Worm (Caenorhabditis elegans) whole organism, L4/young adult: ENCODE data around the gene kcnl-4.

Source experiments
- W03F9.2 ChIP-seq: fragments of 150-350 bp; optimal IDR thresholded peaks from 2 replicates; lab custom pipeline; 2014; ENCODE audit warnings: missing biosample characterization, missing genetic modification characterization
- dao-5 ChIP-seq: sonication (generic microtip); optimal IDR thresholded peaks from 2 replicates; lab custom pipeline; 2016; ENCODE audit warnings: missing genotype, missing genetic modification characterization, moderate library complexity, missing compliant biosample characterization
- him-1 ChIP-seq: sonication (generic microtip); optimal IDR thresholded peaks from 2 replicates; lab custom pipeline; 2016; ENCODE audit warnings: missing genotype, missing genetic modification reagents, missing genetic modification characterization, missing compliant biosample characterization

Gene kcnl-4

DNA sequence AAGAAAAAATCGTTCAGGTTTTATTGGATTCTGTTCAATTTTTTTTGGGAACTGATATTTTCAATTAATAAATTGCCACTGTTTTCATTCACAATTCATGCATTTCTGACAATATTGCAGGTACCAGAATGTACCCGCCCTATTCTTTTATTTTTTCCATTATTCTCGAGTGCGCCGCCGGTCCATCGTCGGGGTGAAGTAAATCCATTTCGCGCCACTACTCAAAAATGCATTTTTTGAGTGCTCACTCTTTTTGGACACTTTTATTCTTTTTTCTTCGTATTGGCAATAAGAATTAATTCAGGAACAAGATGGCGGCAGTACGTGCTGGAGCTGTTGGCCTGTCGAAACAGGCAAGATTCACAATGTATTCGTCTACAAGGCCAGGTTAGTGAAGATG, at the start of gene kcnl-4:
kcnl-4 (plus strand) TSS at position 301 of the 400 bp plus-strand sequence.
- TF ChIP-seq him-1 (tag; lab: Kevin White, UChicago) (no peak), W03F9.2 (no peak), dao-5 (tag; lab: Kevin White, UChicago) (no peak)

- TF ChIP-seq dao-5 (tag; lab: Kevin White, UChicago) (no peak), W03F9.2 (no peak), him-1 (tag; lab: Kevin White, UChicago) (no peak)
These were observed 49.5 kb upstream of the kcnl-4 start, which contains the start of gene R02D5.7 for ce11 chrV:14481401-14481800. TSS of gene R02D5.7 (minus strand) at chrV:14481501.

- no peak for TF ChIP-seq W03F9.2
- no peak for TF ChIP-seq him-1 (tag; lab: Kevin White, UChicago)
- no peak for TF ChIP-seq dao-5 (tag; lab: Kevin White, UChicago)
These were observed 48.9 kb upstream of the kcnl-4 start, which contains the start of gene R02D5.10 for ce11 chrV:14481987-14482386. TSS of gene R02D5.10 (plus strand) at chrV:14482287.

ce11 chrV:14482728-14483210, 48.1 kb upstream of the kcnl-4 start, which contains the start of gene R02D5.3:
TSS of gene R02D5.3 (plus strand) at chrV:14483160.
- TF ChIP-seq him-1 (tag; lab: Kevin White, UChicago) = no peak
- TF ChIP-seq dao-5 (tag; lab: Kevin White, UChicago) = no peak
- no peak for TF ChIP-seq W03F9.2

- TF ChIP-seq W03F9.2 = no peak
- TF ChIP-seq dao-5 (tag; lab: Kevin White, UChicago) = no peak
- TF ChIP-seq him-1 (tag; lab: Kevin White, UChicago) = no peak
These were observed 46.3 kb upstream of the kcnl-4 start, which contains the start of gene R02D5.4 for ce11 chrV:14484582-14484981. TSS of gene R02D5.4 (minus strand) at chrV:14484682.

ce11 chrV:14491097-14491496, 39.8 kb upstream of the kcnl-4 start:
- TF ChIP-seq W03F9.2 (no peak), dao-5 (tag; lab: Kevin White, UChicago) (no peak), him-1 (tag; lab: Kevin White, UChicago) (no peak)

DNA sequence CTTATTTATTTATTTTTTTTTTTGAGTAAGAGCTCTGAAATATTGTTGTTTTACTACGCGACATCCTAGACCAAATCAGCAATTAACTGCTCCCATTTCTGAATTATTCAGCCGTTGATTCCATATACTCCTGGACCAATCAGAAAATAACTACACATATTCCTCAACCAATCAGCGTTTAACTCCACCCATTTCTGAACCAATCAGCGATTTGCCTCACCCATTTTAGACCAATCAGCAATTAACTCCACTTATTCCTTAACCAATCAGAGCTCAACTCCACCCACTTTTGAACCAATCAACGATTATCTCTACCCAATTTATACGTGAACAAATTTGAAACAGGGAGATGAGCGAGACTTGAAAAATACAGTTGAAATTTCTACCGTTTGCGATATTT, 37.2 kb upstream of the kcnl-4 start:
- TF ChIP-seq W03F9.2 = no peak
- TF ChIP-seq him-1 (tag; lab: Kevin White, UChicago) = no peak
- TF ChIP-seq dao-5 (tag; lab: Kevin White, UChicago) = no peak

DNA sequence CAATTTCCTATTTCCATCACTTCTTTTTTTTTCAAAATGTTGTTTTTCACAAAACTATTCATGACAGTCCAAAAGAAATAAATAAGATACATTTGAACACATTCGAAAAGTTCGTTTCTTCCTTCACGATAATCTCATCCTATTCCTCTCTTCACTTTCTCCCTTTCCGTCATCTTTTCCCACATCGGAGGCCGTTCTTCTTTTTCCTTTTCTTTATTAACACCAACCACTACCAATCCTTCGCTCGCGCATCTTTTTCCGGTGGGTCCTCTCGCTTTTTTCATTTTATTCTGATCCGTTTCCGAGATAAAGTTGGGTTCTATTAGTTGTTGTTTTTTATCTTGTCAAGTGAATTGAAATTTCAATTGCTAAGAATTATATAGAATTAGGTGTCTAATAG, 35.4 kb upstream of the kcnl-4 start:
- TF ChIP-seq dao-5 (tag; lab: Kevin White, UChicago) = no peak
- TF ChIP-seq W03F9.2 = no peak
- no peak for TF ChIP-seq him-1 (tag; lab: Kevin White, UChicago)

DNA sequence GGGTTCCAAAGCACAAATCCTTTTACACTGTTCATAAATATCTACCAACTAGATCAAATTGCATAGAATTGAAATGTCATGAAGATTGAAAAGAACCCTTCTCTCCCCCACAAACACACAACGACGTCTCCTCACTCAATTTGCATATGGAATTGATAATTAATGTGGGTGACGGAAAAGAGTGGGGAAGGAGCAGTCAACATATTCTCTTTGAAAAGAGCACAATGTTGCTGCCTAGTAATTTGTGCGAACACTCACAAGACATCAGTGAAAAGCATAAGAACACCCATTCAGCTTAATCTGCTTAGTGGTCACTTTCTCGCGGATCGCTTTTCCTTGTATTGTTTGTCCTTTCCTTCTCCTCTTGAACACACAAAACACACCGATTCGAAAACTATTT, 34.5 kb upstream of the kcnl-4 start:
- TF ChIP-seq him-1 (tag; lab: Kevin White, UChicago) (no peak), W03F9.2 (no peak), dao-5 (tag; lab: Kevin White, UChicago) (no peak)

DNA sequence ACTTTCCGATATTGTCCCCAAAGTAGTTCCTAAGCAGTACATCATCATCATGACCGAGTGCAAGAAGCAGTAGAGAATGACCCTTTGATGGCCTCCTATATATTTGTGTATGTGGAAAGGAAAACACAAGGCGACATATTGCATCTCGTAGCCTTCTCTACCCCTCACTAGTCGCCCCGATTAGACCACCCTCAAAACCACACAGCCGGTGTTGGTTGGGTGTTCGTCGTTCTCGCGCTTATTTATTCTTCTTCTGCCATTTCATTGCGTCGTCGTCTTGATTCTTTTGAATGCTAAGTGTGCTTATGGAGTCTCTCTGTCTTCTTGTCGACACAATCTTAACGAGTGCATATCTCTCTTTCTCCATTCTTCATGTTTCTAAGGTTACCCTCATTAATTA, 32.7 kb upstream of the kcnl-4 start:
- TF ChIP-seq dao-5 (tag; lab: Kevin White, UChicago) = no peak
- no peak for TF ChIP-seq W03F9.2
- TF ChIP-seq him-1 (tag; lab: Kevin White, UChicago) = no peak

DNA sequence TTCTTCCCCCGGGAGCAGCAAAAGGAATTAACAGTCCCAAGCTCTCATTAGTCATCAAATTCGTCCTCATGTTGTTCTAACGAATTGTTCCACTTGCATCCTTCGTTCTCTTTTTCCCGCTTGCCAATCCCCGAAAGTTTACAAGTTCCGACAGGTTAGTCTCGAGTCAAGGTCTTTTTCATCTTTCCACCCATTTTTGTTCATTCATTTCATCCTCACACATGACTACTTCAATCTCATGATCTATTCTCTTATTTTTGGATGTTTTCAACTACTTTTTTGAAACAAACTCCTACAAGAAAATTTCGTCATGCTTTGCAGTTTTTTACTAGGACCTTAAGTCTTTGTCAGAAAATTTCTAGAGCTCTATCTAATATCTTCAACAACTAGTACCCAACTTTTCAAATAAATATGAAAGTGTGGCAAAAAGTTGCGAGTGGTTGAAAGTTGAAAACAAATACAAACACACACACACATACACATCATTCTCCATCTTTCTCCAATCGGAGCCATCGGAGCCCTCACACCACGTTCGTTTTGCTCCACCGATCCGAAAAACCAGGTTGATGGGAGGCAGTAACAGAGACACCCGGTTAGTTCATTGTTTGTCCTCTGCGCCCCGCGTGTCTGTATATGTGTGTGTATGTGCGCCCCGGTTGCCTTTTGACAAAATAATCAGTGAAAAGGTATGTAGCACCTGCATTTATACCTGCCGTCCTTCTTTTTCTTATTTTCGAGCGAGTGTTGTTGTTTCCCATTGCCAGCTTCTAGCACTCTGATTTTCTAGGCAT, 31.6 kb upstream of the kcnl-4 start:
- TF ChIP-seq dao-5 (tag; lab: Kevin White, UChicago) = no peak
- no peak for TF ChIP-seq him-1 (tag; lab: Kevin White, UChicago)
- no peak for TF ChIP-seq W03F9.2

DNA sequence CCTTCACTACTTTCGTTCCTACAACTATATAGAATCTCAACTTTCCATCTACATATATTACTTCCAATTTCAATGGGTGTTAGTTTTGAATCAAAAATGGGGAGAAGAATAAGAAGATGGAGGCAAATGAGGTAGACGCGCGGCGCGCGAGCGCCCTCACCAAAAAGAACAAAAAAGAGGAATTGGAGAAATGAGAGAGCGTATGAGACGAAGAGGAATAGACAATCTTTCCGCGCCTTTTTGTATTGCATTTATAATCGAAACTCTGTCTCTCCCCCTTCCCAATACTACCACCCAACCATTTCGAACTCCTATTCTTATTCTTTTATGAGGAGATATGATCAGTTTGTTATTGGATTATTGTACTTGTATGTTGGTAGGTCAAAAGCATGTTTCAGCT, 30.4 kb upstream of the kcnl-4 start:
- no peak for TF ChIP-seq him-1 (tag; lab: Kevin White, UChicago)
- no peak for TF ChIP-seq W03F9.2
- no peak for TF ChIP-seq dao-5 (tag; lab: Kevin White, UChicago)

ce11 chrV:14501136-14501535, 29.8 kb upstream of the kcnl-4 start, which contains the start of gene R02D5.24:
TSS of gene R02D5.24 (plus strand) at chrV:14501340.
- TF ChIP-seq dao-5 (tag; lab: Kevin White, UChicago) (no peak), him-1 (tag; lab: Kevin White, UChicago) (no peak), W03F9.2 (no peak)

DNA sequence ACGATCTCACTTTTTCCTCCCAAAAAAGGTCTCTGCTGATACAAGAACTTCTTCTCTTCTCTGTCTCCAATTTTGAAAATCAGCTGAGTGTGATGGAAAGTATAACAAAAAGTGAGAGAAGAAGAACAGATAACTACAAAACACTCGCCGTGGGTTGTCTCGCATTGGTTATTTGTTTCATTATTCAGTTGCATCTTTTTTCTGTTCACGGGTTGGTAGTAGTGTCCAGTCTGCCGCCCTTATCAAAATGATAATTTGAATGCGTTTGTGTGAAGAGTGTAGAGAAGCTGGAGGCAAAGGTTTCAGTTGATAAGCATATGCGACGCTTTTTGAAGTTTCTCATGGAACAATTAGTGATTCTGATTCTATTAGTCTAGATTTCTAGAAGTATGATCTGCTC, 27.8 kb upstream of the kcnl-4 start:
- no peak for TF ChIP-seq him-1 (tag; lab: Kevin White, UChicago)
- TF ChIP-seq dao-5 (tag; lab: Kevin White, UChicago) = no peak
- no peak for TF ChIP-seq W03F9.2
